Fruit fly (Drosophila melanogaster) whole organism, embryonic: ENCODE results near the gene CG12783.

Experiments
- Awh ChIP-seq: fragments of 200-800 bp; sonication (Bioruptor generic); IDR thresholded peaks from 2 replicates; pipeline ENCODE4, ENCODE4 v1.3.6; 2022; ENCODE audit warnings: missing biosample characterization, missing genetic modification characterization
- CG10462 ChIP-seq: fragments of 200-800 bp; sonication (Bioruptor generic); optimal IDR thresholded peaks from 2 replicates; lab custom pipeline; 2016; ENCODE audit warnings: missing biosample characterization, missing genetic modification characterization
- CG12659 ChIP-seq: fragments of 200-800 bp; sonication (Bioruptor generic); optimal IDR thresholded peaks from 3 replicates; lab custom pipeline; 2017; ENCODE audit warnings: mild to moderate bottlenecking, missing biosample characterization, missing genetic modification reagents, missing genetic modification characterization
- CG13894 ChIP-seq: fragments of 200-800 bp; sonication (Bioruptor generic); optimal IDR thresholded peaks from 3 replicates; lab custom pipeline; 2018; ENCODE audit warnings: missing biosample characterization, mild to moderate bottlenecking, missing genetic modification characterization, moderate library complexity
- CG14710 ChIP-seq: fragments of 200-800 bp; sonication (Bioruptor generic); optimal IDR thresholded peaks from 3 replicates; lab custom pipeline; 2019; ENCODE audit warnings: missing biosample characterization, mild to moderate bottlenecking, missing genetic modification characterization, moderate library complexity
- CG14965 ChIP-seq: fragments of 200-800 bp; sonication (Bioruptor generic); optimal IDR thresholded peaks from 2 replicates; lab custom pipeline; 2016; ENCODE audit warnings: missing biosample characterization, missing genetic modification characterization, borderline replicate concordance
- CG16779 ChIP-seq: fragments of 200-800 bp; sonication (Bioruptor generic); IDR thresholded peaks from 2 replicates; pipeline ENCODE4 v1.3.6; 2022; ENCODE audit warnings: missing biosample characterization, missing genetic modification characterization
- CG16815 ChIP-seq: fragments of 200-800 bp; sonication (Bioruptor generic); optimal IDR thresholded peaks from 3 replicates; lab custom pipeline; 2017; ENCODE audit warnings: missing biosample characterization, mild to moderate bottlenecking, missing genetic modification characterization
- CG17361 ChIP-seq: fragments of 200-800 bp; sonication (Bioruptor generic); IDR thresholded peaks from 3 replicates; pipeline ENCODE4 v1.3.6; 2022; ENCODE audit warnings: missing biosample characterization, missing genetic modification characterization
- CG18619 ChIP-seq: fragments of 200-800 bp; sonication (Bioruptor generic); optimal IDR thresholded peaks from 3 replicates; lab custom pipeline; 2017; ENCODE audit warnings: missing biosample characterization, mild to moderate bottlenecking, missing genetic modification characterization
- CG2116 ChIP-seq: fragments of 200-800 bp; sonication (Bioruptor generic); optimal IDR thresholded peaks from 3 replicates; lab custom pipeline; 2018; ENCODE audit warnings: missing biosample characterization, mild to moderate bottlenecking, missing genetic modification characterization
- CG2875 ChIP-seq: fragments of 200-800 bp; sonication (Bioruptor generic); optimal IDR thresholded peaks from 2 replicates; lab custom pipeline; 2017; ENCODE audit warnings: missing biosample characterization, mild to moderate bottlenecking, missing genetic modification characterization, missing genetic modification reagents
- CG2889 ChIP-seq: fragments of 200-800 bp; sonication (Bioruptor generic); IDR thresholded peaks from 3 replicates; pipeline ENCODE4 v1.3.6; 2022; ENCODE audit warnings: missing biosample characterization, missing genetic modification characterization
- CG3281 ChIP-seq: fragments of 200-800 bp; sonication (Bioruptor generic); optimal IDR thresholded peaks from 3 replicates; lab custom pipeline; 2017; ENCODE audit warnings: missing biosample characterization, mild to moderate bottlenecking, missing genetic modification characterization
- CG34376 ChIP-seq: fragments of 200-800 bp; sonication (Bioruptor generic); optimal IDR thresholded peaks from 2 replicates; lab custom pipeline; 2018; ENCODE audit warnings: missing biosample characterization, mild to moderate bottlenecking, missing genetic modification characterization
- CG6254 ChIP-seq: fragments of 200-800 bp; sonication (Bioruptor generic); optimal IDR thresholded peaks from 3 replicates; lab custom pipeline; 2017; ENCODE audit warnings: mild to moderate bottlenecking, missing biosample characterization, missing genetic modification reagents, missing genetic modification characterization
- CG6813 ChIP-seq: fragments of 200-800 bp; sonication (Bioruptor generic); optimal IDR thresholded peaks from 2 replicates; lab custom pipeline; 2017; ENCODE audit warnings: missing biosample characterization, missing genetic modification characterization, mild to moderate bottlenecking, moderate library complexity, missing genetic modification reagents
- CG9215 ChIP-seq: fragments of 200-800 bp; sonication (Bioruptor generic); IDR thresholded peaks from 2 replicates; pipeline ENCODE4 v1.3.6; 2022; ENCODE audit warnings: missing biosample characterization, missing genetic modification characterization
- CHES-1-like ChIP-seq: fragments of 200-800 bp; sonication (Bioruptor generic); optimal IDR thresholded peaks from 2 replicates; lab custom pipeline; 2016; ENCODE audit warnings: missing biosample characterization, missing genetic modification characterization
- CrebB ChIP-seq: fragments of 200-800 bp; sonication (Bioruptor generic); optimal IDR thresholded peaks from 3 replicates; lab custom pipeline; 2018; ENCODE audit warnings: missing biosample characterization, mild to moderate bottlenecking, missing genetic modification characterization
- Dek ChIP-seq: fragments of 200-800 bp; sonication (Bioruptor generic); optimal IDR thresholded peaks from 3 replicates; lab custom pipeline; 2019; ENCODE audit warnings: missing biosample characterization, mild to moderate bottlenecking, missing genetic modification characterization, moderate library complexity
- Hr51 ChIP-seq, 2 experiments: fragments of 200-800 bp; sonication (Bioruptor generic); optimal IDR thresholded peaks; 2 replicates in 1 of 2; 3 replicates in 1 of 2; lab custom pipeline; 2016 to 2018; ENCODE audit warnings: missing biosample characterization in 2 of 2, missing genetic modification characterization in 2 of 2, mild to moderate bottlenecking in 1 of 2, moderate library complexity in 1 of 2
- Meics ChIP-seq: fragments of 200-800 bp; sonication (Bioruptor generic); optimal IDR thresholded peaks from 2 replicates; lab custom pipeline; 2017; ENCODE audit warnings: missing biosample characterization, mild to moderate bottlenecking, missing genetic modification characterization
- Myb ChIP-seq: fragments of 200-800 bp; sonication (Bioruptor generic); optimal IDR thresholded peaks from 2 replicates; lab custom pipeline; 2016; ENCODE audit warnings: missing biosample characterization, missing genetic modification characterization
- Stat92E ChIP-seq, 3 experiments: fragments of >200 bp in 2 of 3; fragments of 200-800 bp in 1 of 3; sonication (Bioruptor generic) in 1 of 3; optimal IDR thresholded peaks; 2 replicates each; lab custom pipeline; 2017 to 2019; ENCODE audit warnings: missing biosample characterization in 3 of 3, missing genetic modification characterization in 3 of 3, mild to moderate bottlenecking in 1 of 3, moderate library complexity in 1 of 3
- bbx ChIP-seq: fragments of 200-800 bp; sonication (Bioruptor generic); IDR thresholded peaks from 2 replicates; pipeline ENCODE4 v1.3.6; 2022; ENCODE audit warnings: missing biosample characterization, missing genetic modification characterization; ENCODE audit not compliant: partially characterized antibody
- bcd ChIP-seq: fragments of 200-800 bp; sonication (Bioruptor generic); optimal IDR thresholded peaks from 2 replicates; lab custom pipeline; 2017; ENCODE audit warnings: missing biosample characterization, mild to moderate bottlenecking, missing genetic modification characterization
- cas ChIP-seq: fragments of 200-800 bp; sonication (Bioruptor generic); IDR thresholded peaks from 2 replicates; pipeline ENCODE4 v1.3.6; 2022; ENCODE audit warnings: missing biosample characterization, missing genetic modification characterization
- chm ChIP-seq: fragments of 200-800 bp; sonication (Bioruptor generic); IDR thresholded peaks from 2 replicates; pipeline ENCODE4 v1.3.6; 2022; ENCODE audit warnings: missing biosample characterization, missing genetic modification characterization
- en ChIP-seq: fragments of 200-800 bp; sonication (Bioruptor generic); optimal IDR thresholded peaks from 2 replicates; lab custom pipeline; 2016; ENCODE audit warnings: missing biosample characterization, missing genetic modification characterization
- esg ChIP-seq: fragments of 200-800 bp; sonication (Bioruptor generic); conservative IDR thresholded peaks from 2 replicates; pipeline ENCODE4 v1.3.6; 2022; ENCODE audit warnings: missing biosample characterization, missing genetic modification characterization
- fd102C ChIP-seq: fragments of 200-800 bp; sonication (Bioruptor generic); optimal IDR thresholded peaks from 2 replicates; lab custom pipeline; 2018; ENCODE audit warnings: missing biosample characterization, mild to moderate bottlenecking, missing genetic modification characterization, moderate library complexity
- gem ChIP-seq: fragments of 200-800 bp; sonication (Bioruptor generic); optimal IDR thresholded peaks from 2 replicates; lab custom pipeline; 2019; ENCODE audit warnings: missing biosample characterization, mild to moderate bottlenecking, missing genetic modification characterization, moderate library complexity
- grau ChIP-seq: fragments of 200-800 bp; optimal IDR thresholded peaks from 3 replicates; lab custom pipeline; 2019; ENCODE audit warnings: missing biosample characterization, mild to moderate bottlenecking, missing genetic modification characterization, moderate library complexity
- grn ChIP-seq: fragments of 200-800 bp; sonication (Bioruptor generic); optimal IDR thresholded peaks from 3 replicates; lab custom pipeline; 2017; ENCODE audit warnings: missing biosample characterization, missing genetic modification characterization
- hbn ChIP-seq: fragments of 200-800 bp; sonication (Bioruptor generic); IDR thresholded peaks from 2 replicates; pipeline ENCODE4 v1.3.6; 2022; ENCODE audit warnings: missing biosample characterization, missing genetic modification characterization; ENCODE audit not compliant: partially characterized antibody
- hkb ChIP-seq, 2 experiments: fragments of 200-800 bp in 1 of 2; fragments of >200 bp in 1 of 2; sonication (Bioruptor generic) in 1 of 2; IDR thresholded peaks in 1 of 2; optimal IDR thresholded peaks in 1 of 2; 2 replicates each; pipeline versions ENCODE4 v1.3.6 to Lab custom; 2017 to 2022; ENCODE audit warnings: missing biosample characterization in 1 of 2, missing genetic modification characterization in 1 of 2
- knrl ChIP-seq: fragments of 200-800 bp; sonication (Bioruptor generic); IDR thresholded peaks from 3 replicates; pipeline ENCODE4 v1.3.6; 2022; ENCODE audit warnings: missing biosample characterization, missing genetic modification characterization; ENCODE audit not compliant: partially characterized antibody
- mld ChIP-seq: fragments of 200-800 bp; sonication (Bioruptor generic); IDR thresholded peaks from 3 replicates; pipeline ENCODE4 v1.3.6; 2022; ENCODE audit warnings: missing biosample characterization, missing genetic modification characterization; ENCODE audit not compliant: partially characterized antibody
- org-1 ChIP-seq: fragments of 200-800 bp; sonication (Bioruptor generic); optimal IDR thresholded peaks from 2 replicates; lab custom pipeline; 2017; ENCODE audit warnings: missing biosample characterization, missing genetic modification characterization
- row ChIP-seq: fragments of 200-800 bp; sonication (Bioruptor generic); IDR thresholded peaks from 3 replicates; pipeline ENCODE4 v1.3.6; 2022; ENCODE audit warnings: missing biosample characterization, missing genetic modification characterization
- sob ChIP-seq: fragments of 200-800 bp; sonication (Bioruptor generic); IDR thresholded peaks from 2 replicates; pipeline ENCODE4 v1.3.6; 2022; ENCODE audit warnings: missing biosample characterization, missing genetic modification characterization
- stwl ChIP-seq: fragments of 200-800 bp; sonication (Bioruptor generic); optimal IDR thresholded peaks from 3 replicates; lab custom pipeline; 2018; ENCODE audit warnings: missing biosample characterization, mild to moderate bottlenecking, missing genetic modification characterization, moderate library complexity
- twi ChIP-seq: fragments of 200-800 bp; optimal IDR thresholded peaks from 2 replicates; lab custom pipeline; 2019; ENCODE audit warnings: missing biosample characterization, mild to moderate bottlenecking, missing genetic modification characterization, moderate library complexity
- vvl ChIP-seq: fragments of 200-800 bp; sonication (Bioruptor generic); IDR thresholded peaks from 2 replicates; pipeline ENCODE4 v1.3.6; 2022; ENCODE audit warnings: missing biosample characterization, missing genetic modification characterization
- zfh1 ChIP-seq: fragments of 200-800 bp; sonication (Bioruptor generic); IDR thresholded peaks from 3 replicates; pipeline ENCODE4 v1.3.6; 2022; ENCODE audit warnings: missing biosample characterization, missing genetic modification characterization

Gene CG12783

DNA sequence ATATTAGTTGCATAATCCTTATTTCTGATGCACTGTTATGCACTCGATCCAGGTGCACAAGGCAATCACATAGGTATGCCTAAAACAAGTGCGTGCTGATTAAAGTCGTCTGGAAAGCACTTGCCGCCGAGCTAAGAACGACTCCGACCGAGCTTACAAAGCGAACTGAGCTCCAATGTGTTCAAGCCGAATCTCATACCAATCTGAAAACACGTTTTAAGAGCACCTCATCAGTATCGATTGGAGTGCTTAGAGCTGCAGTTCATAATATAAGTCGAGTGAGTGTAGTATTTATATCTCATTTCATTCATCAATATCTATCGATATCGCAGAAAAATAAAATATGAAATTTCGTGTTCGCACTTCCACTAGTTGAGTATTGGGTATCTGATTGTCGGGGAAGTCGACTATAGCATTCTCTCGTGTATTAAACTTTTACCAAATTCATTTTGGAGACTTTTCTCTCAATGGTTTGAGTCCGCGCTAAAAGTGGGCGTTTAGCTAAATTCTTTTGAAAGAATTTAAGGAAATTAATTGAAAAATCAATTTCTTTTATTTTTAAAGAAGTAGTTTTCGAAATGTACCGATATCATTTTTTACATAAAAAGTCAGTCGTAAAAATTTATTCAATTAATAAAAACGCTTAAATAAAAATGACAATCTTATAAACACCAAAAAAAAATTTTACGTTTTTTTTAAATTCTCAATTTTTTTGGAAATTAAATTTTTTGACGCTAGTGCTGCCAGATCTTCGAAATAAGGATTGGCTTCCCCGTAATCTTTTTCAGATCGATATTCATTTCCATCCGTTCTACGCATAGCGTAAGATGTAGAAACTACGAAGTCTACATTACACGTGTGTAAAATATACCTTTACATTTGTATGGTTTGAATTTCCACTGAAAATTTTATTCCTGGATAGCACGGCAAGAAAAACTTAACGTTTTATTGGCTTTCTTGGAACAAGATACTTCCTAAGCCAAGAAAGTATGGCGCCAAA lies 42.6 kb upstream of the CG12783 start, which contains the start of gene modSP (continued):
- TF ChIP-seq CG6813 (GFP tag; lab: Kevin White, UChicago), result no peak
- peak; percentile 57; the same call in 2 of the 3 replicates for TF ChIP-seq zfh1 (GFP tag; lab: Robert Waterston, UW)
- peak; percentile 4 for TF ChIP-seq Dek (tag; lab: Kevin White, UChicago)
- no peak for TF ChIP-seq CHES-1-like (GFP tag; lab: Kevin White, UChicago)
- TF ChIP-seq Stat92E (GFP tag; optimal IDR thresholded peaks at IDR 0.05; lab: Kevin White, UChicago), result peak in 1 of 3 experiments; percentile 35
- TF ChIP-seq Awh (GFP tag; lab: Robert Waterston, UW), result 0 out of 2 replicates have a peak, but pooled peaks have one; percentile 13
- TF ChIP-seq cas, result no peak
- peak; percentile 73 for TF ChIP-seq row (GFP tag; lab: Robert Waterston, UW)
- no peak for TF ChIP-seq CG10462 (GFP tag; lab: Kevin White, UChicago)
- peak; percentile 31 for TF ChIP-seq bcd
- TF ChIP-seq CG3281 (GFP tag; lab: Kevin White, UChicago), result no peak
- TF ChIP-seq CG6254, result no peak
- TF ChIP-seq CG2875 (GFP tag; lab: Kevin White, UChicago), result no peak
- peak; percentile 40 for TF ChIP-seq Myb
- no peak for TF ChIP-seq CrebB (tag; lab: Kevin White, UChicago)
- no peak for TF ChIP-seq CG16779 (GFP tag; lab: Robert Waterston, UW)
- peak; percentile 49 for TF ChIP-seq hbn (GFP tag; lab: Robert Waterston, UW)
- TF ChIP-seq CG14710 (tag; lab: Kevin White, UChicago), result peak; percentile 46
- peak; percentile 46; the same call in 1 of the 2 replicates for TF ChIP-seq chm (GFP tag; lab: Robert Waterston, UW)
- TF ChIP-seq CG34376 (GFP tag; lab: Kevin White, UChicago), result no peak
- no peak for TF ChIP-seq twi (tag; lab: Kevin White, UChicago)
- TF ChIP-seq sob, result peak; percentile 41; the same call in 1 of the 2 replicates
- peak; percentile 81; the same call in 2 of the 3 replicates for TF ChIP-seq mld (GFP tag; lab: Robert Waterston, UW)
- peak; percentile 61 for TF ChIP-seq vvl
- TF ChIP-seq CG16815, result no peak
- TF ChIP-seq grn, result peak; percentile 69
- TF ChIP-seq esg, result no peak
- peak; percentile 48 for TF ChIP-seq CG13894 (tag; lab: Kevin White, UChicago)
- TF ChIP-seq fd102C, result no peak
- no peak for TF ChIP-seq CG9215 (GFP tag; lab: Robert Waterston, UW)
- peak; percentile 29 for TF ChIP-seq Meics (GFP tag; lab: Kevin White, UChicago)
- no peak for TF ChIP-seq CG2889 (GFP tag; lab: Robert Waterston, UW)
- TF ChIP-seq Hr51 (GFP tag; optimal IDR thresholded peaks at IDR 0.05; lab: Kevin White, UChicago), result peak in 1 of 2 experiments; percentile 37
- TF ChIP-seq org-1 (GFP tag; lab: Kevin White, UChicago), result no peak
- no peak for TF ChIP-seq en (GFP tag; lab: Kevin White, UChicago)
- peak; percentile 48 for TF ChIP-seq CG12659 (GFP tag; lab: Kevin White, UChicago)
- TF ChIP-seq CG17361, result peak; percentile 62; the same call in 1 of the 3 replicates
- peak; percentile 37 for TF ChIP-seq knrl (GFP tag; lab: Robert Waterston, UW)
- TF ChIP-seq gem (tag; lab: Kevin White, UChicago), result peak; percentile 55
- TF ChIP-seq grau (tag; lab: Kevin White, UChicago), result peak; percentile 20
- peak; percentile 62 for TF ChIP-seq stwl (tag; lab: Kevin White, UChicago)
- TF ChIP-seq CG2116 (GFP tag; lab: Kevin White, UChicago), result peak; percentile 42
- TF ChIP-seq CG18619 (GFP tag; lab: Kevin White, UChicago), result no peak
- TF ChIP-seq CG14965, result no peak
- TF ChIP-seq hkb (optimal IDR thresholded peaks at IDR 0.05; lab: Kevin White, UChicago), result peak; percentile 1
- TF ChIP-seq hkb (GFP tag; IDR thresholded peaks at IDR 0.05; lab: Robert Waterston, UW), result peak; percentile 46; the same call in 1 of the 2 replicates
- TF ChIP-seq bbx (GFP tag; lab: Robert Waterston, UW), result peak; percentile 83
